Fruit fly (Drosophila melanogaster) whole organism, embryonic: ENCODE results near the gene ETHR.

Experiments
- Antp ChIP-seq: fragments of 200-800 bp; sonication (Bioruptor generic); optimal IDR thresholded peaks from 3 replicates; lab custom pipeline; 2016; ENCODE audit warnings: missing biosample characterization, missing genetic modification characterization
- Blimp-1 ChIP-seq: fragments of 200-800 bp; sonication (Bioruptor generic); optimal IDR thresholded peaks from 3 replicates; lab custom pipeline; 2018; ENCODE audit warnings: missing biosample characterization, missing genetic modification characterization, mild to moderate bottlenecking, moderate library complexity, missing genetic modification reagents
- BtbVII ChIP-seq: fragments of 200-800 bp; sonication (Bioruptor generic); optimal IDR thresholded peaks from 3 replicates; lab custom pipeline; 2017; ENCODE audit warnings: missing biosample characterization, mild to moderate bottlenecking, missing genetic modification characterization
- C15 ChIP-seq: fragments of 200-800 bp; sonication (Bioruptor generic); IDR thresholded peaks from 3 replicates; pipeline ENCODE4 v1.3.6; 2022; ENCODE audit warnings: missing biosample characterization, missing genetic modification characterization
- CG10267 ChIP-seq: fragments of 200-800 bp; sonication (Bioruptor generic); optimal IDR thresholded peaks from 2 replicates; lab custom pipeline; 2018; ENCODE audit warnings: missing biosample characterization, mild to moderate bottlenecking, missing genetic modification characterization, moderate library complexity
- CG10462 ChIP-seq: fragments of 200-800 bp; sonication (Bioruptor generic); optimal IDR thresholded peaks from 2 replicates; lab custom pipeline; 2016; ENCODE audit warnings: missing biosample characterization, missing genetic modification characterization
- CG11723 ChIP-seq: fragments of 200-800 bp; sonication (Bioruptor generic); optimal IDR thresholded peaks from 2 replicates; lab custom pipeline; 2017; ENCODE audit warnings: missing biosample characterization, mild to moderate bottlenecking, missing genetic modification characterization
- CG12299 ChIP-seq: fragments of 200-800 bp; sonication (Bioruptor generic); optimal IDR thresholded peaks from 2 replicates; lab custom pipeline; 2018; ENCODE audit warnings: missing biosample characterization, mild to moderate bottlenecking, missing genetic modification characterization
- CG15696 ChIP-seq: fragments of 200-800 bp; sonication (Bioruptor generic); optimal IDR thresholded peaks from 2 replicates; lab custom pipeline; 2019; ENCODE audit warnings: missing biosample characterization, mild to moderate bottlenecking, missing genetic modification characterization, moderate library complexity
- CG17912 ChIP-seq: fragments of 200-800 bp; sonication (Bioruptor generic); optimal IDR thresholded peaks from 2 replicates; lab custom pipeline; 2018; ENCODE audit warnings: missing biosample characterization, mild to moderate bottlenecking, missing genetic modification characterization
- CG18619 ChIP-seq: fragments of 200-800 bp; sonication (Bioruptor generic); optimal IDR thresholded peaks from 3 replicates; lab custom pipeline; 2017; ENCODE audit warnings: missing biosample characterization, mild to moderate bottlenecking, missing genetic modification characterization
- CG2120 ChIP-seq: fragments of 200-800 bp; sonication (Bioruptor generic); optimal IDR thresholded peaks from 3 replicates; lab custom pipeline; 2016; ENCODE audit warnings: missing biosample characterization, missing genetic modification characterization
- CG30403 ChIP-seq: fragments of 200-800 bp; sonication (Bioruptor generic); optimal IDR thresholded peaks from 3 replicates; lab custom pipeline; 2016; ENCODE audit warnings: missing biosample characterization, missing genetic modification characterization
- CG32532 ChIP-seq: fragments of 200-800 bp; sonication (Bioruptor generic); IDR thresholded peaks from 2 replicates; pipeline ENCODE4 v1.3.6; 2022; ENCODE audit warnings: missing biosample characterization, missing genetic modification characterization
- CG42726 ChIP-seq: fragments of 200-800 bp; sonication (Bioruptor generic); IDR thresholded peaks from 2 replicates; pipeline ENCODE4 v1.3.6; 2022; ENCODE audit warnings: missing biosample characterization, missing genetic modification characterization; ENCODE audit not compliant: partially characterized antibody
- CG4404 ChIP-seq: fragments of 200-800 bp; sonication (Bioruptor generic); IDR thresholded peaks from 2 replicates; pipeline ENCODE4 v1.3.6; 2022; ENCODE audit warnings: missing biosample characterization, missing genetic modification characterization
- CG6175 ChIP-seq: fragments of 200-800 bp; sonication (Bioruptor generic); IDR thresholded peaks from 3 replicates; pipeline ENCODE4 v1.3.6; 2022; ENCODE audit warnings: missing biosample characterization, missing genetic modification characterization
- CG9817 ChIP-seq: fragments of 200-800 bp; sonication (Bioruptor generic); optimal IDR thresholded peaks from 2 replicates; lab custom pipeline; 2018; ENCODE audit warnings: missing biosample characterization, mild to moderate bottlenecking, missing genetic modification characterization, moderate library complexity
- Dbx ChIP-seq: fragments of 200-800 bp; sonication (Bioruptor generic); IDR thresholded peaks from 3 replicates; pipeline ENCODE4 v1.3.6; 2022; ENCODE audit warnings: missing biosample characterization, missing genetic modification characterization
- Doc2 ChIP-seq: fragments of 200-800 bp; sonication (Bioruptor generic); IDR thresholded peaks from 2 replicates; pipeline ENCODE4 v1.3.6; 2022; ENCODE audit warnings: missing biosample characterization, missing genetic modification characterization
- Fer1 ChIP-seq: fragments of 200-800 bp; sonication (Bioruptor generic); optimal IDR thresholded peaks from 2 replicates; lab custom pipeline; 2017; ENCODE audit warnings: missing biosample characterization, mild to moderate bottlenecking, missing genetic modification characterization
- HLHmδ ChIP-seq: fragments of 200-800 bp; sonication (Bioruptor generic); optimal IDR thresholded peaks from 2 replicates; lab custom pipeline; 2018; ENCODE audit warnings: missing biosample characterization, mild to moderate bottlenecking, missing genetic modification characterization, moderate library complexity
- Jarid2 ChIP-seq: fragments of 200-800 bp; sonication (Bioruptor generic); optimal IDR thresholded peaks from 3 replicates; lab custom pipeline; 2017; ENCODE audit warnings: mild to moderate bottlenecking, missing biosample characterization, missing genetic modification reagents, missing genetic modification characterization
- NC2α ChIP-seq: fragments of 200-800 bp; sonication (Bioruptor generic); optimal IDR thresholded peaks from 2 replicates; lab custom pipeline; 2016; ENCODE audit warnings: missing biosample characterization, missing genetic modification characterization
- NC2β ChIP-seq: fragments of 200-800 bp; sonication (Bioruptor generic); optimal IDR thresholded peaks from 2 replicates; lab custom pipeline; 2016; ENCODE audit warnings: missing biosample characterization, missing genetic modification characterization
- Nf-YB ChIP-seq: fragments of 200-800 bp; sonication (Bioruptor generic); optimal IDR thresholded peaks from 3 replicates; lab custom pipeline; 2019; ENCODE audit warnings: missing biosample characterization, mild to moderate bottlenecking, missing genetic modification characterization, moderate library complexity
- Oaz ChIP-seq: fragments of 200-800 bp; sonication (Bioruptor generic); IDR thresholded peaks from 2 replicates; pipeline ENCODE4 v1.3.6; 2022; ENCODE audit warnings: missing biosample characterization, missing genetic modification characterization
- Sox102F ChIP-seq: fragments of 200-800 bp; sonication (Bioruptor generic); optimal IDR thresholded peaks from 2 replicates; lab custom pipeline; 2018; ENCODE audit warnings: missing biosample characterization, mild to moderate bottlenecking, missing genetic modification characterization, moderate library complexity
- Spps ChIP-seq: fragments of 200-800 bp; sonication (Bioruptor generic); optimal IDR thresholded peaks from 2 replicates; lab custom pipeline; 2018; ENCODE audit warnings: missing biosample characterization, mild to moderate bottlenecking, missing genetic modification characterization
- Sry-δ ChIP-seq: fragments of 200-800 bp; sonication (Bioruptor generic); optimal IDR thresholded peaks from 2 replicates; lab custom pipeline; 2016; ENCODE audit warnings: missing biosample characterization, missing genetic modification characterization
- al ChIP-seq: fragments of 200-800 bp; sonication (Bioruptor generic); IDR thresholded peaks from 2 replicates; pipeline ENCODE4 v1.3.6; 2022; ENCODE audit warnings: missing biosample characterization, missing genetic modification characterization
- chif ChIP-seq, 2 experiments: fragments of 200-800 bp; sonication (Bioruptor generic); optimal IDR thresholded peaks; 3 replicates each; lab custom pipeline; 2016; ENCODE audit warnings: missing biosample characterization in 2 of 2, missing genetic modification characterization in 2 of 2
- crp ChIP-seq, 2 experiments: fragments of 200-800 bp; sonication (Bioruptor generic); optimal IDR thresholded peaks; 2 replicates in 1 of 2; 3 replicates in 1 of 2; lab custom pipeline; 2017; ENCODE audit warnings: missing biosample characterization in 2 of 2, missing genetic modification characterization in 2 of 2, mild to moderate bottlenecking in 1 of 2, moderate library complexity in 1 of 2
- disco-r ChIP-seq: fragments of 200-800 bp; sonication (Bioruptor generic); optimal IDR thresholded peaks from 2 replicates; lab custom pipeline; 2016; ENCODE audit warnings: missing biosample characterization, missing genetic modification characterization
- dm ChIP-seq: fragments of 200-800 bp; sonication (Bioruptor generic); optimal IDR thresholded peaks from 3 replicates; lab custom pipeline; 2016; ENCODE audit warnings: missing biosample characterization, missing genetic modification characterization
- en ChIP-seq: fragments of 200-800 bp; sonication (Bioruptor generic); optimal IDR thresholded peaks from 2 replicates; lab custom pipeline; 2016; ENCODE audit warnings: missing biosample characterization, missing genetic modification characterization
- exex ChIP-seq: fragments of 200-800 bp; sonication (Bioruptor generic); optimal IDR thresholded peaks from 4 replicates; lab custom pipeline; 2018; ENCODE audit warnings: missing biosample characterization, mild to moderate bottlenecking, missing genetic modification characterization, moderate library complexity
- gsb-n ChIP-seq: fragments of 200-800 bp; sonication (Bioruptor generic); optimal IDR thresholded peaks from 3 replicates; lab custom pipeline; 2018; ENCODE audit warnings: missing biosample characterization, mild to moderate bottlenecking, missing genetic modification characterization
- h ChIP-seq: fragments of >200 bp; optimal IDR thresholded peaks from 2 replicates; lab custom pipeline; 2017
- klu ChIP-seq: fragments of 200-800 bp; sonication (Bioruptor generic); IDR thresholded peaks from 2 replicates; pipeline ENCODE4 v1.3.6; 2022; ENCODE audit warnings: missing biosample characterization, missing genetic modification characterization
- lov ChIP-seq, 2 experiments: fragments of 200-800 bp in 1 of 2; fragments of >200 bp in 1 of 2; sonication (Bioruptor generic) in 1 of 2; IDR thresholded peaks in 1 of 2; optimal IDR thresholded peaks in 1 of 2; 2 replicates in 1 of 2; 3 replicates in 1 of 2; pipeline versions ENCODE4 v1.3.6 to Lab custom; 2017 to 2022; ENCODE audit warnings: missing biosample characterization in 1 of 2, missing genetic modification characterization in 1 of 2
- odd ChIP-seq: fragments of 200-800 bp; sonication (Bioruptor generic); optimal IDR thresholded peaks from 2 replicates; lab custom pipeline; 2017; ENCODE audit warnings: missing biosample characterization, mild to moderate bottlenecking, missing genetic modification characterization
- seq ChIP-seq: fragments of 200-800 bp; sonication (Bioruptor generic); IDR thresholded peaks from 2 replicates; pipeline ENCODE4 v1.3.6; 2022; ENCODE audit warnings: missing biosample characterization, missing genetic modification characterization
- sim ChIP-seq: fragments of 200-800 bp; sonication (Bioruptor generic); IDR thresholded peaks from 2 replicates; pipeline ENCODE4 v1.3.6; 2022; ENCODE audit warnings: missing biosample characterization, missing genetic modification characterization
- sob ChIP-seq: fragments of 200-800 bp; sonication (Bioruptor generic); IDR thresholded peaks from 2 replicates; pipeline ENCODE4 v1.3.6; 2022; ENCODE audit warnings: missing biosample characterization, missing genetic modification characterization
- tap ChIP-seq: fragments of 200-800 bp; optimal IDR thresholded peaks from 3 replicates; lab custom pipeline; 2019; ENCODE audit warnings: missing biosample characterization, mild to moderate bottlenecking, missing genetic modification characterization, moderate library complexity
- tin ChIP-seq: fragments of 200-800 bp; sonication (Bioruptor generic); optimal IDR thresholded peaks from 3 replicates; lab custom pipeline; 2016; ENCODE audit warnings: missing biosample characterization, missing genetic modification characterization
- tna ChIP-seq: fragments of 200-800 bp; sonication (Bioruptor generic); IDR thresholded peaks from 2 replicates; pipeline ENCODE4 v1.3.6; 2022; ENCODE audit warnings: missing biosample characterization, missing genetic modification characterization; ENCODE audit not compliant: partially characterized antibody
- trem ChIP-seq: fragments of 200-800 bp; optimal IDR thresholded peaks from 3 replicates; lab custom pipeline; 2019; ENCODE audit warnings: missing biosample characterization, mild to moderate bottlenecking, missing genetic modification characterization, moderate library complexity
- twi ChIP-seq: fragments of 200-800 bp; optimal IDR thresholded peaks from 2 replicates; lab custom pipeline; 2019; ENCODE audit warnings: missing biosample characterization, mild to moderate bottlenecking, missing genetic modification characterization, moderate library complexity
- tx ChIP-seq: fragments of 200-800 bp; sonication (Bioruptor generic); optimal IDR thresholded peaks from 2 replicates; lab custom pipeline; 2016; ENCODE audit warnings: missing biosample characterization, missing genetic modification characterization
- z ChIP-seq: fragments of 200-800 bp; sonication (Bioruptor generic); IDR thresholded peaks from 3 replicates; pipeline ENCODE4 v1.3.6; 2022; ENCODE audit warnings: missing biosample characterization, missing genetic modification characterization

ETHR gene

dm6 chr3R:21199953-21200368 lies 46.9 kb upstream of the ETHR start (continued):
- TF ChIP-seq CG17912 (GFP tag; lab: Kevin White, UChicago) (peak; percentile 3), tna (GFP tag; lab: Robert Waterston, UW) (no peak), HLHmδ (GFP tag; lab: Kevin White, UChicago) (no peak), trem (tag; lab: Kevin White, UChicago) (peak; percentile 27), tap (tag; lab: Kevin White, UChicago) (no peak), crp (GFP tag; optimal IDR thresholded peaks at IDR 0.05; lab: Kevin White, UChicago) (no peak), CG6175 (GFP tag; lab: Robert Waterston, UW) (no peak), tin (GFP tag; lab: Kevin White, UChicago) (no peak), CG32532 (no peak), twi (tag; lab: Kevin White, UChicago) (peak; percentile 8), CG9817 (no peak), C15 (no peak), NC2β (GFP tag; lab: Kevin White, UChicago) (peak; percentile 23), Dbx (GFP tag; lab: Robert Waterston, UW) (no peak), CG2120 (peak; percentile 32), CG4404 (no peak), Antp (GFP tag; lab: Kevin White, UChicago) (peak; percentile 11), CG30403 (peak; percentile 50), lov (optimal IDR thresholded peaks at IDR 0.05; lab: Kevin White, UChicago) (no peak), lov (GFP tag; IDR thresholded peaks at IDR 0.05; lab: Robert Waterston, UW) (no peak), Doc2 (GFP tag; lab: Robert Waterston, UW) (no peak), CG10462 (GFP tag; lab: Kevin White, UChicago) (peak; percentile 13), NC2α (no peak), odd (no peak), sob (GFP tag; lab: Robert Waterston, UW) (no peak), BtbVII (GFP tag; lab: Kevin White, UChicago) (no peak), h (lab: Kevin White, UChicago) (no peak), Spps (tag; lab: Kevin White, UChicago) (no peak), Sox102F (GFP tag; lab: Kevin White, UChicago) (peak; percentile 58), CG12299 (tag; lab: Kevin White, UChicago) (no peak), Oaz (GFP tag; lab: Robert Waterston, UW) (no peak), z (no peak), CG10267 (tag; lab: Kevin White, UChicago) (peak; percentile 4), exex (tag; lab: Kevin White, UChicago) (no peak), seq (peak; percentile 37; the same call in 1 of the 2 replicates), dm (GFP tag; lab: Kevin White, UChicago) (no peak), al (GFP tag; lab: Robert Waterston, UW) (no peak), tx (GFP tag; lab: Kevin White, UChicago) (no peak), Nf-YB (no peak), klu (GFP tag; lab: Robert Waterston, UW) (no peak), chif (GFP tag; optimal IDR thresholded peaks at IDR 0.05; lab: Kevin White, UChicago) (peak; percentile 21 to 30), gsb-n (peak; percentile 53), Sry-δ (GFP tag; lab: Kevin White, UChicago) (no peak), CG15696 (no peak), CG11723 (GFP tag; lab: Kevin White, UChicago) (no peak), Jarid2 (GFP tag; lab: Kevin White, UChicago) (no peak), CG18619 (GFP tag; lab: Kevin White, UChicago) (peak; percentile 42), CG42726 (no peak), sim (GFP tag; lab: Robert Waterston, UW) (no peak), disco-r (no peak), Fer1 (GFP tag; lab: Kevin White, UChicago) (no peak), en (GFP tag; lab: Kevin White, UChicago) (no peak), Blimp-1 (peak; percentile 6)
